Worm (Caenorhabditis elegans): Measurements from ENCODE around the gene rars-2.

DNA sequence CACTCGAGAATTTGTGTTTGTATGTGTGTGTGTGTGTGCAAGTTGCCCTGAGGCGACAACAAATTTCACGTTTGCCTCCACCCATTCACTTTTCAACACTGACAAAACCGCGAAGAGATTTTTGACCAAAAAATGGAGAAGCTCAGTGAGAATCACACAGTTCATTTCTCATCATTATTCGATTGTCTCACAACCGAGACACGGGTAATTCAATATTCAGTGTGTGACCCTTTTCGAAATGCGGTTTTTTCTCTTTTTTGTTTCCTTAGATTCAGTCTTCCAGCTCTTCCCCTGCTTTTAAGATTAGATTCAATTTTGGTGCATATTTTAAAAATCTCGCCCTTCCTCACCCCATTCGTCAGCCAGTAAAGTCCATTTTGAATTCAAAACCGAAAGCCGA, 14.1 kb downstream of the rars-2 start:
- TF ChIP-seq lir-3 (tag; optimal IDR thresholded peaks at IDR 0.05) = no peak
- no peak for TF ChIP-seq dpl-1 (GFP tag; optimal IDR thresholded peaks at IDR 0.05)
- no peak for TF ChIP-seq daf-19 (GFP tag; conservative IDR thresholded peaks at IDR 0.05)
- no peak for TF ChIP-seq ceh-28 (tag; optimal IDR thresholded peaks at IDR 0.05)
- no peak for TF ChIP-seq pha-4 (GFP tag; IDR thresholded peaks at IDR 0.05)
- no peak for TF ChIP-seq pha-4 (tag; optimal IDR thresholded peaks at IDR 0.05)
- no peak for TF ChIP-seq spr-1 (tag; optimal IDR thresholded peaks at IDR 0.05)
- no peak for TF ChIP-seq Y75B8A.6 (GFP tag; IDR thresholded peaks at IDR 0.05)
- TF ChIP-seq unc-62 (GFP tag; optimal IDR thresholded peaks at IDR 0.05 in 1 of 2) = no peak
- no peak for TF ChIP-seq unc-62 (tag; optimal IDR thresholded peaks at IDR 0.05)
- TF ChIP-seq ceh-44 (GFP tag; IDR thresholded peaks at IDR 0.05) = no peak
- no peak for TF ChIP-seq F37D6.2 (tag; optimal IDR thresholded peaks at IDR 0.05)
- no peak for TF ChIP-seq madf-9 (GFP tag; conservative IDR thresholded peaks at IDR 0.05)
